Fruit fly (Drosophila melanogaster) whole organism, embryonic: ENCODE results near the gene Gr61a.

Experiments used
- Blimp-1 ChIP-seq: fragments of 200-800 bp; sonication (Bioruptor generic); optimal IDR thresholded peaks from 3 replicates; lab custom pipeline; 2018; ENCODE audit warnings: missing biosample characterization, missing genetic modification characterization, mild to moderate bottlenecking, moderate library complexity, missing genetic modification reagents
- CG11247 ChIP-seq: fragments of 200-800 bp; sonication (Bioruptor generic); IDR thresholded peaks from 2 replicates; pipeline ENCODE4 v1.3.6; 2022; ENCODE audit warnings: missing biosample characterization, missing genetic modification characterization
- CG11456 ChIP-seq: fragments of 200-800 bp; sonication (Bioruptor generic); IDR thresholded peaks from 3 replicates; pipeline ENCODE4 v1.3.6; 2022; ENCODE audit warnings: missing biosample characterization, missing genetic modification characterization
- CG15011 ChIP-seq: fragments of 200-800 bp; sonication (Bioruptor generic); optimal IDR thresholded peaks from 3 replicates; lab custom pipeline; 2018; ENCODE audit warnings: missing biosample characterization, mild to moderate bottlenecking, missing genetic modification characterization
- CG15073 ChIP-seq: fragments of 200-800 bp; sonication (Bioruptor generic); optimal IDR thresholded peaks from 2 replicates; lab custom pipeline; 2016; ENCODE audit warnings: missing biosample characterization, missing genetic modification characterization
- CG15514 ChIP-seq: fragments of 200-800 bp; sonication (Bioruptor generic); optimal IDR thresholded peaks from 3 replicates; lab custom pipeline; 2017; ENCODE audit warnings: missing biosample characterization, missing genetic modification characterization, mild to moderate bottlenecking, moderate library complexity, missing genetic modification reagents
- CG16863 ChIP-seq: fragments of 200-800 bp; sonication (Bioruptor generic); optimal IDR thresholded peaks from 3 replicates; lab custom pipeline; 2016; ENCODE audit warnings: missing biosample characterization, missing genetic modification characterization
- CG2678 ChIP-seq: fragments of 200-800 bp; sonication (Bioruptor generic); optimal IDR thresholded peaks from 3 replicates; lab custom pipeline; 2019; ENCODE audit warnings: missing biosample characterization, mild to moderate bottlenecking, missing genetic modification characterization, moderate library complexity
- CG31224 ChIP-seq: fragments of 200-800 bp; sonication (Bioruptor generic); IDR thresholded peaks from 2 replicates; pipeline ENCODE4 v1.3.6; 2022; ENCODE audit warnings: missing biosample characterization, missing genetic modification characterization
- CG3281 ChIP-seq: fragments of 200-800 bp; sonication (Bioruptor generic); optimal IDR thresholded peaks from 3 replicates; lab custom pipeline; 2017; ENCODE audit warnings: missing biosample characterization, mild to moderate bottlenecking, missing genetic modification characterization
- CG5180 ChIP-seq: fragments of 200-800 bp; sonication (Bioruptor generic); optimal IDR thresholded peaks from 3 replicates; lab custom pipeline; 2017; ENCODE audit warnings: missing biosample characterization, missing genetic modification characterization, mild to moderate bottlenecking, moderate library complexity, missing genetic modification reagents
- CG6791 ChIP-seq: fragments of 200-800 bp; sonication (Bioruptor generic); IDR thresholded peaks from 3 replicates; pipeline ENCODE4 v1.3.6; 2022; ENCODE audit warnings: missing biosample characterization, missing genetic modification characterization; ENCODE audit not compliant: partially characterized antibody
- CG7745 ChIP-seq: fragments of 200-800 bp; sonication (Bioruptor generic); optimal IDR thresholded peaks from 2 replicates; lab custom pipeline; 2018; ENCODE audit warnings: missing biosample characterization, mild to moderate bottlenecking, missing genetic modification characterization, moderate library complexity
- CG8359 ChIP-seq: fragments of 200-800 bp; sonication (Bioruptor generic); optimal IDR thresholded peaks from 2 replicates; lab custom pipeline; 2017; ENCODE audit warnings: missing biosample characterization, mild to moderate bottlenecking, missing genetic modification characterization, borderline replicate concordance
- CG8478 ChIP-seq: fragments of >200 bp; optimal IDR thresholded peaks from 2 replicates; lab custom pipeline; 2018
- D ChIP-seq, 2 experiments: fragments of 200-800 bp in 1 of 2; fragments of >200 bp in 1 of 2; sonication (Bioruptor generic) in 1 of 2; optimal IDR thresholded peaks; 2 replicates in 1 of 2; 3 replicates in 1 of 2; lab custom pipeline; 2017; ENCODE audit warnings: mild to moderate bottlenecking in 1 of 2, missing biosample characterization in 1 of 2, missing genetic modification characterization in 1 of 2, missing genetic modification reagents in 1 of 2
- Dbx ChIP-seq: fragments of 200-800 bp; sonication (Bioruptor generic); IDR thresholded peaks from 3 replicates; pipeline ENCODE4 v1.3.6; 2022; ENCODE audit warnings: missing biosample characterization, missing genetic modification characterization
- Dref ChIP-seq: fragments of 200-800 bp; sonication (Bioruptor generic); IDR thresholded peaks from 2 replicates; pipeline ENCODE4 v1.3.6; 2022; ENCODE audit warnings: missing biosample characterization, missing genetic modification characterization
- E2f2 ChIP-seq: fragments of 200-800 bp; sonication (Bioruptor generic); IDR thresholded peaks from 2 replicates; pipeline ENCODE4 v1.3.6; 2022; ENCODE audit warnings: missing biosample characterization, missing genetic modification characterization
- ERR ChIP-seq: fragments of 200-800 bp; sonication (Bioruptor generic); optimal IDR thresholded peaks from 2 replicates; lab custom pipeline; 2016; ENCODE audit warnings: missing biosample characterization, missing genetic modification characterization
- HHEX ChIP-seq: fragments of 200-800 bp; sonication (Bioruptor generic); optimal IDR thresholded peaks from 3 replicates; lab custom pipeline; 2017; ENCODE audit warnings: missing biosample characterization, mild to moderate bottlenecking, missing genetic modification characterization, missing genetic modification reagents
- HLH54F ChIP-seq: fragments of 200-800 bp; sonication (Bioruptor generic); optimal IDR thresholded peaks from 3 replicates; lab custom pipeline; 2016; ENCODE audit warnings: missing biosample characterization, missing genetic modification characterization
- Med ChIP-seq: fragments of 200-800 bp; sonication (Bioruptor generic); peaks from one replicate; lab custom pipeline; 2016; ENCODE audit warnings: missing biosample characterization, missing genetic modification characterization, mild to moderate bottlenecking, inconsistent platforms, moderate library complexity
- Meics ChIP-seq: fragments of 200-800 bp; sonication (Bioruptor generic); optimal IDR thresholded peaks from 2 replicates; lab custom pipeline; 2017; ENCODE audit warnings: missing biosample characterization, mild to moderate bottlenecking, missing genetic modification characterization
- Mes4 ChIP-seq: fragments of 200-800 bp; sonication (Bioruptor generic); optimal IDR thresholded peaks from 2 replicates; lab custom pipeline; 2016; ENCODE audit warnings: missing biosample characterization, missing genetic modification characterization
- Nf-YC ChIP-seq: fragments of 200-800 bp; optimal IDR thresholded peaks from 3 replicates; lab custom pipeline; 2019; ENCODE audit warnings: missing biosample characterization, mild to moderate bottlenecking, missing genetic modification characterization, moderate library complexity
- Sox100B ChIP-seq: fragments of 200-800 bp; sonication (Bioruptor generic); optimal IDR thresholded peaks from 3 replicates; lab custom pipeline; 2018; ENCODE audit warnings: missing biosample characterization, mild to moderate bottlenecking, missing genetic modification characterization
- Spps ChIP-seq: fragments of 200-800 bp; sonication (Bioruptor generic); optimal IDR thresholded peaks from 2 replicates; lab custom pipeline; 2018; ENCODE audit warnings: missing biosample characterization, mild to moderate bottlenecking, missing genetic modification characterization
- Sry-β ChIP-seq: fragments of 200-800 bp; sonication (Bioruptor generic); optimal IDR thresholded peaks from 2 replicates; lab custom pipeline; 2018; ENCODE audit warnings: missing biosample characterization, mild to moderate bottlenecking, missing genetic modification characterization, moderate library complexity
- Taf1 ChIP-seq: fragments of 200-800 bp; sonication (Bioruptor generic); IDR thresholded peaks from 2 replicates; pipeline ENCODE4 v1.3.6; 2022; ENCODE audit warnings: missing biosample characterization, missing genetic modification characterization
- aop ChIP-seq: fragments of 200-800 bp; sonication (Bioruptor generic); IDR thresholded peaks from 2 replicates; pipeline ENCODE4 v1.3.6; 2022; ENCODE audit warnings: missing biosample characterization, missing genetic modification characterization
- ato ChIP-seq: fragments of 200-800 bp; sonication (Bioruptor generic); IDR thresholded peaks from 2 replicates; pipeline ENCODE4 v1.3.6; 2022; ENCODE audit warnings: missing biosample characterization, missing genetic modification characterization; ENCODE audit not compliant: partially characterized antibody
- az2 ChIP-seq: fragments of 200-800 bp; sonication (Bioruptor generic); optimal IDR thresholded peaks from 3 replicates; lab custom pipeline; 2016; ENCODE audit warnings: missing biosample characterization, missing genetic modification characterization
- cato ChIP-seq: fragments of 200-800 bp; sonication (Bioruptor generic); optimal IDR thresholded peaks from 2 replicates; lab custom pipeline; 2016; ENCODE audit warnings: missing biosample characterization, missing genetic modification characterization, borderline replicate concordance
- crc ChIP-seq: fragments of 200-800 bp; sonication (Bioruptor generic); optimal IDR thresholded peaks from 2 replicates; lab custom pipeline; 2016; ENCODE audit warnings: missing biosample characterization, missing genetic modification characterization
- dmrt99B ChIP-seq: fragments of 200-800 bp; sonication (Bioruptor generic); optimal IDR thresholded peaks from 2 replicates; lab custom pipeline; 2018; ENCODE audit warnings: missing biosample characterization, mild to moderate bottlenecking, missing genetic modification characterization, moderate library complexity
- emc ChIP-seq: fragments of 200-800 bp; sonication (Bioruptor generic); optimal IDR thresholded peaks from 2 replicates; lab custom pipeline; 2016; ENCODE audit warnings: missing biosample characterization, missing genetic modification characterization
- exex ChIP-seq: fragments of 200-800 bp; sonication (Bioruptor generic); optimal IDR thresholded peaks from 4 replicates; lab custom pipeline; 2018; ENCODE audit warnings: missing biosample characterization, mild to moderate bottlenecking, missing genetic modification characterization, moderate library complexity
- fd102C ChIP-seq: fragments of 200-800 bp; sonication (Bioruptor generic); optimal IDR thresholded peaks from 2 replicates; lab custom pipeline; 2018; ENCODE audit warnings: missing biosample characterization, mild to moderate bottlenecking, missing genetic modification characterization, moderate library complexity
- gt ChIP-seq: fragments of 200-800 bp; sonication (Bioruptor generic); IDR thresholded peaks from 2 replicates; pipeline ENCODE4 v1.3.6; 2022; ENCODE audit warnings: missing biosample characterization, missing genetic modification characterization
- luna ChIP-seq: fragments of 200-800 bp; sonication (Bioruptor generic); optimal IDR thresholded peaks from 2 replicates; lab custom pipeline; 2016; ENCODE audit warnings: missing biosample characterization, missing genetic modification characterization
- nau ChIP-seq: fragments of 200-800 bp; sonication (Bioruptor generic); optimal IDR thresholded peaks from 3 replicates; lab custom pipeline; 2017; ENCODE audit warnings: missing biosample characterization, mild to moderate bottlenecking, missing genetic modification characterization, missing genetic modification reagents
- pnt ChIP-seq: fragments of 200-800 bp; sonication (Bioruptor generic); optimal IDR thresholded peaks from 3 replicates; lab custom pipeline; 2016; ENCODE audit warnings: missing biosample characterization, missing genetic modification characterization
- prd ChIP-seq, 3 experiments: fragments of >200 bp in 2 of 3; fragments of 200-800 bp in 1 of 3; sonication (Bioruptor generic) in 1 of 3; optimal IDR thresholded peaks in 2 of 3; IDR thresholded peaks in 1 of 3; 2 replicates in 2 of 3; 3 replicates in 1 of 3; pipeline versions ENCODE4 v1.3.6 to Lab custom; 2017 to 2022; ENCODE audit warnings: missing biosample characterization in 1 of 3, missing genetic modification characterization in 1 of 3
- psq ChIP-seq: fragments of 200-800 bp; sonication (Bioruptor generic); optimal IDR thresholded peaks from 2 replicates; lab custom pipeline; 2017; ENCODE audit warnings: missing biosample characterization, missing genetic modification characterization
- pum ChIP-seq: fragments of 200-800 bp; sonication (Bioruptor generic); optimal IDR thresholded peaks from 2 replicates; lab custom pipeline; 2016; ENCODE audit warnings: missing biosample characterization, missing genetic modification characterization
- sens ChIP-seq: fragments of 200-800 bp; sonication (Bioruptor generic); peaks from one replicate; lab custom pipeline; 2016; ENCODE audit warnings: missing biosample characterization, missing genetic modification characterization
- seq ChIP-seq: fragments of 200-800 bp; sonication (Bioruptor generic); IDR thresholded peaks from 2 replicates; pipeline ENCODE4 v1.3.6; 2022; ENCODE audit warnings: missing biosample characterization, missing genetic modification characterization
- twi ChIP-seq: fragments of 200-800 bp; optimal IDR thresholded peaks from 2 replicates; lab custom pipeline; 2019; ENCODE audit warnings: missing biosample characterization, mild to moderate bottlenecking, missing genetic modification characterization, moderate library complexity
- z ChIP-seq: fragments of 200-800 bp; sonication (Bioruptor generic); IDR thresholded peaks from 3 replicates; pipeline ENCODE4 v1.3.6; 2022; ENCODE audit warnings: missing biosample characterization, missing genetic modification characterization
- zfh1 ChIP-seq: fragments of 200-800 bp; sonication (Bioruptor generic); IDR thresholded peaks from 3 replicates; pipeline ENCODE4 v1.3.6; 2022; ENCODE audit warnings: missing biosample characterization, missing genetic modification characterization

Gr61a gene

dm6 chr3L:884239-884638 lies 43.0 kb downstream of the Gr61a start (continued):
- no peak for TF ChIP-seq luna (GFP tag; lab: Kevin White, UChicago)
- no peak for TF ChIP-seq sens (GFP tag; lab: Kevin White, UChicago)
- no peak for TF ChIP-seq psq (GFP tag; lab: Kevin White, UChicago)
- peak; percentile 33 for TF ChIP-seq Meics (GFP tag; lab: Kevin White, UChicago)
- TF ChIP-seq CG15073, result no peak
- no peak for TF ChIP-seq CG5180
- TF ChIP-seq Spps (tag; lab: Kevin White, UChicago), result no peak
- no peak for TF ChIP-seq prd (optimal IDR thresholded peaks at IDR 0.05; lab: Kevin White, UChicago)
- TF ChIP-seq prd (GFP tag; IDR thresholded peaks at IDR 0.05; lab: Robert Waterston, UW), result no peak
- no peak for TF ChIP-seq cato (GFP tag; lab: Kevin White, UChicago)
- no peak for TF ChIP-seq ato (GFP tag; lab: Robert Waterston, UW)
- no peak for TF ChIP-seq dmrt99B
- TF ChIP-seq CG6791, result no peak
- TF ChIP-seq aop (GFP tag; lab: Robert Waterston, UW), result no peak
- TF ChIP-seq CG11247 (GFP tag; lab: Robert Waterston, UW), result no peak
- TF ChIP-seq Dbx (GFP tag; lab: Robert Waterston, UW), result peak; percentile 54; the same call in 2 of the 3 replicates
- TF ChIP-seq CG31224 (GFP tag; lab: Robert Waterston, UW), result 0 out of 2 replicates have a peak, but pooled peaks have one; percentile 25
- TF ChIP-seq CG11456, result 0 out of 3 replicates have a peak, but pooled peaks have one; percentile 4
- TF ChIP-seq nau (GFP tag; lab: Kevin White, UChicago), result no peak
- TF ChIP-seq exex (tag; lab: Kevin White, UChicago), result no peak
- TF ChIP-seq seq, result no peak
- TF ChIP-seq CG15514 (GFP tag; lab: Kevin White, UChicago), result no peak
- no peak for TF ChIP-seq Nf-YC (tag; lab: Kevin White, UChicago)
- no peak for TF ChIP-seq HHEX
- no peak for TF ChIP-seq az2 (GFP tag; lab: Kevin White, UChicago)
- TF ChIP-seq pnt (GFP tag; lab: Kevin White, UChicago), result no peak
- no peak for TF ChIP-seq Sox100B (GFP tag; lab: Kevin White, UChicago)
- TF ChIP-seq CG2678 (tag; lab: Kevin White, UChicago), result peak; percentile 27
- no peak for TF ChIP-seq Sry-β (GFP tag; lab: Kevin White, UChicago)
- TF ChIP-seq twi, result no peak
- no peak for TF ChIP-seq Mes4 (GFP tag; lab: Kevin White, UChicago)
- TF ChIP-seq z (GFP tag; lab: Robert Waterston, UW), result no peak
- TF ChIP-seq Blimp-1 (GFP tag; lab: Kevin White, UChicago), result no peak
- peak; percentile 7; the same call in 1 of the 2 replicates for TF ChIP-seq Taf1 (GFP tag; lab: Robert Waterston, UW)
- peak; percentile 84 for TF ChIP-seq Med (GFP tag; lab: Kevin White, UChicago)
- TF ChIP-seq emc (GFP tag; lab: Kevin White, UChicago), result no peak
- TF ChIP-seq ERR (GFP tag; lab: Kevin White, UChicago), result no peak
- no peak for TF ChIP-seq E2f2
- no peak for TF ChIP-seq crc (GFP tag; lab: Kevin White, UChicago)
- TF ChIP-seq CG8478 (lab: Kevin White, UChicago), result no peak
- peak; percentile 13; the same call in 1 of the 3 replicates for TF ChIP-seq zfh1 (GFP tag; lab: Robert Waterston, UW)
- peak; percentile 15 for TF ChIP-seq CG3281 (GFP tag; lab: Kevin White, UChicago)
- TF ChIP-seq fd102C, result no peak
- TF ChIP-seq Dref (GFP tag; lab: Robert Waterston, UW), result no peak
- no peak for TF ChIP-seq D (optimal IDR thresholded peaks at IDR 0.05; lab: Kevin White, UChicago)
- TF ChIP-seq D (GFP tag; optimal IDR thresholded peaks at IDR 0.05; lab: Kevin White, UChicago), result no peak
- no peak for TF ChIP-seq pum (GFP tag; lab: Kevin White, UChicago)
- no peak for TF ChIP-seq CG15011 (GFP tag; lab: Kevin White, UChicago)
- TF ChIP-seq gt (GFP tag; lab: Robert Waterston, UW), result no peak
- no peak for TF ChIP-seq CG16863 (GFP tag; lab: Kevin White, UChicago)
- TF ChIP-seq CG8359 (GFP tag; lab: Kevin White, UChicago), result no peak
- TF ChIP-seq HLH54F, result no peak
- TF ChIP-seq CG7745 (tag; lab: Kevin White, UChicago), result no peak
